Worm (Caenorhabditis elegans) whole organism, young adult: Measurements from ENCODE around the gene F44F4.9.

Source experiments
- D2030.7 ChIP-seq: fragments of 200-800 bp; sonication (Bioruptor generic); IDR thresholded peaks from 2 replicates; pipeline ENCODE4 v1.3.6; 2022; ENCODE audit warnings: missing genetic modification reagents, missing genetic modification characterization, missing compliant biosample characterization
- F49E8.2 ChIP-seq: sonication (generic microtip); optimal IDR thresholded peaks from 3 replicates; lab custom pipeline; 2017; ENCODE audit warnings: missing genetic modification characterization, mild to moderate bottlenecking, missing compliant biosample characterization, antibody characterized with exemption, moderate library complexity; ENCODE audit not compliant: insufficient read depth
- F52B5.7 ChIP-seq: sonication (generic microtip); optimal IDR thresholded peaks from 2 replicates; lab custom pipeline; 2016; ENCODE audit warnings: mild to moderate bottlenecking, missing genetic modification characterization, missing compliant biosample characterization
- F57A8.1 ChIP-seq: fragments of 200-800 bp; sonication (Bioruptor generic); optimal IDR thresholded peaks from 2 replicates; lab custom pipeline; 2018; ENCODE audit warnings: mild to moderate bottlenecking, missing genetic modification characterization, moderate library complexity, missing compliant biosample characterization
- K11D2.4 ChIP-seq: fragments of 200-800 bp; sonication (Bioruptor generic); IDR thresholded peaks from 2 replicates; pipeline ENCODE4 v1.3.6; 2022; ENCODE audit warnings: missing genetic modification reagents, missing genetic modification characterization, missing compliant biosample characterization
- T26A5.8 ChIP-seq: sonication (generic microtip); optimal IDR thresholded peaks from 2 replicates; lab custom pipeline; 2016; ENCODE audit warnings: missing genetic modification characterization, missing compliant biosample characterization
- cebp-2 ChIP-seq: fragments of 200-800 bp; sonication (Bioruptor generic); IDR thresholded peaks from 2 replicates; pipeline ENCODE4 v1.3.6; 2022; ENCODE audit warnings: missing genetic modification characterization, missing compliant biosample characterization
- ceh-27 ChIP-seq: fragments of 200-800 bp; sonication (Bioruptor generic); optimal IDR thresholded peaks from 2 replicates; lab custom pipeline; 2018; ENCODE audit warnings: mild to moderate bottlenecking, missing genetic modification characterization, moderate library complexity, missing compliant biosample characterization
- ceh-40 ChIP-seq: fragments of 200-800 bp; sonication (Bioruptor generic); IDR thresholded peaks from 2 replicates; pipeline ENCODE4 v1.3.6; 2022; ENCODE audit warnings: missing genetic modification characterization, missing compliant biosample characterization
- ceh-91 ChIP-seq: fragments of 200-800 bp; sonication (Bioruptor generic); IDR thresholded peaks from 2 replicates; pipeline ENCODE4 v1.3.6; 2022; ENCODE audit warnings: missing genetic modification reagents, missing genetic modification characterization, missing compliant biosample characterization
- chd-7 ChIP-seq: sonication (generic microtip); optimal IDR thresholded peaks from 2 replicates; lab custom pipeline; 2016; ENCODE audit warnings: mild to moderate bottlenecking, missing genetic modification characterization, moderate library complexity, missing compliant biosample characterization
- dpl-1 ChIP-seq: fragments of 150-350 bp; optimal IDR thresholded peaks from 2 replicates; lab custom pipeline; 2014; ENCODE audit warnings: missing biosample characterization, missing genetic modification reagents, missing genetic modification characterization
- efl-1 ChIP-seq: fragments of 150-350 bp; optimal IDR thresholded peaks from 2 replicates; lab custom pipeline; 2014; ENCODE audit warnings: missing biosample characterization, missing genetic modification reagents, missing genetic modification characterization
- egl-18 ChIP-seq: fragments of 200-800 bp; sonication (Bioruptor generic); IDR thresholded peaks from 2 replicates; pipeline ENCODE4 v1.3.6; 2022; ENCODE audit warnings: missing genetic modification reagents, missing genetic modification characterization, missing compliant biosample characterization
- egrh-3 ChIP-seq: fragments of 200-800 bp; sonication (Bioruptor generic); IDR thresholded peaks from 2 replicates; pipeline ENCODE4 v1.3.6; 2022; ENCODE audit warnings: missing genetic modification reagents, missing genetic modification characterization, missing compliant biosample characterization
- gei-17 ChIP-seq: fragments of 200-800 bp; sonication (Bioruptor generic); optimal IDR thresholded peaks from 2 replicates; lab custom pipeline; 2018; ENCODE audit warnings: mild to moderate bottlenecking, missing genetic modification characterization, missing compliant biosample characterization
- him-1 ChIP-seq: sonication (generic microtip); optimal IDR thresholded peaks from 2 replicates; lab custom pipeline; 2016; ENCODE audit warnings: missing genotype, missing genetic modification reagents, missing genetic modification characterization, missing compliant biosample characterization
- hlh-12 ChIP-seq: sonication (generic microtip); optimal IDR thresholded peaks from 2 replicates; lab custom pipeline; 2016; ENCODE audit warnings: missing genetic modification characterization, missing compliant biosample characterization
- hsf-1 ChIP-seq: fragments of 200-800 bp; sonication (Bioruptor generic); IDR thresholded peaks from 2 replicates; pipeline ENCODE4 v1.3.6; 2022; ENCODE audit warnings: missing genetic modification reagents, missing genetic modification characterization, missing compliant biosample characterization
- let-607 ChIP-seq, 2 experiments: fragments of 200-800 bp in 1 of 2; sonication (Bioruptor generic) in 1 of 2; sonication (generic microtip) in 1 of 2; optimal IDR thresholded peaks; 2 replicates each; lab custom pipeline; 2016 to 2018; ENCODE audit warnings: mild to moderate bottlenecking in 2 of 2, missing compliant biosample characterization in 2 of 2, missing genetic modification characterization in 2 of 2, moderate library complexity in 2 of 2, missing genotype in 1 of 2
- lin-54 ChIP-seq: fragments of 200-800 bp; sonication (Bioruptor generic); optimal IDR thresholded peaks from 2 replicates; lab custom pipeline; 2018; ENCODE audit warnings: mild to moderate bottlenecking, missing genetic modification characterization, missing compliant biosample characterization
- lir-1 ChIP-seq: fragments of 200-800 bp; sonication (Bioruptor generic); conservative IDR thresholded peaks from 2 replicates; pipeline ENCODE4 v1.3.6; 2022; ENCODE audit warnings: missing genetic modification reagents, missing genetic modification characterization, missing compliant biosample characterization
- madf-6 ChIP-seq: fragments of 200-800 bp; sonication (Bioruptor generic); IDR thresholded peaks from 2 replicates; pipeline ENCODE4 v1.3.6; 2022; ENCODE audit warnings: missing genetic modification reagents, missing genetic modification characterization, missing compliant biosample characterization
- madf-8 ChIP-seq: fragments of 200-800 bp; sonication (Bioruptor generic); conservative IDR thresholded peaks from 2 replicates; pipeline ENCODE4 v1.3.6; 2022; ENCODE audit warnings: missing genetic modification reagents, missing genetic modification characterization, missing compliant biosample characterization
- mcd-1 ChIP-seq: fragments of 200-800 bp; sonication (Bioruptor generic); IDR thresholded peaks from 2 replicates; pipeline ENCODE4 v1.3.6; 2022; ENCODE audit warnings: missing genetic modification reagents, missing genetic modification characterization, missing compliant biosample characterization
- mel-28 ChIP-seq: sonication (generic microtip); optimal IDR thresholded peaks from 2 replicates; lab custom pipeline; 2016; ENCODE audit warnings: borderline replicate concordance, mild to moderate bottlenecking, missing genetic modification characterization, missing compliant biosample characterization
- mes-4 ChIP-seq: sonication (generic microtip); optimal IDR thresholded peaks from 2 replicates; lab custom pipeline; 2016; ENCODE audit warnings: missing genotype, missing genetic modification characterization, missing compliant biosample characterization
- nfya-1 ChIP-seq: sonication (generic microtip); optimal IDR thresholded peaks from 2 replicates; lab custom pipeline; 2017; ENCODE audit warnings: antibody characterized with exemption, missing compliant biosample characterization, missing genetic modification characterization, borderline replicate concordance; ENCODE audit not compliant: insufficient read depth
- pha-4 ChIP-seq: fragments of 150-350 bp; sonication (generic microtip); optimal IDR thresholded peaks from 2 replicates; lab custom pipeline; 2014; ENCODE audit warnings: missing biosample characterization, missing genetic modification reagents, missing genetic modification characterization
- repo-1 ChIP-seq: sonication (generic microtip); optimal IDR thresholded peaks from 2 replicates; lab custom pipeline; 2017; ENCODE audit warnings: mild to moderate bottlenecking, missing genetic modification characterization, missing compliant biosample characterization
- rpc-1 ChIP-seq, 2 experiments: fragments of 150-350 bp in 1 of 2; sonication (generic microtip) in 1 of 2; optimal IDR thresholded peaks; 2 replicates each; lab custom pipeline; 2014 to 2018; ENCODE audit warnings: missing biosample characterization in 1 of 2, missing genetic modification characterization in 1 of 2, missing genetic modification reagents in 1 of 2, missing genotype in 1 of 2
- sdz-38 ChIP-seq: sonication (generic microtip); optimal IDR thresholded peaks from 2 replicates; lab custom pipeline; 2016; ENCODE audit warnings: missing genotype, missing genetic modification characterization, missing compliant biosample characterization
- snpc-1.1 ChIP-seq: sonication (generic microtip); optimal IDR thresholded peaks from 2 replicates; lab custom pipeline; 2017; ENCODE audit warnings: missing genetic modification characterization, mild to moderate bottlenecking, missing compliant biosample characterization, antibody characterized with exemption, moderate library complexity, missing genotype, missing genetic modification reagents; ENCODE audit not compliant: insufficient read depth
- snpc-4 ChIP-seq, 5 experiments: fragments of 150-350 bp in 1 of 5; sonication (generic microtip) in 4 of 5; optimal IDR thresholded peaks; 2 replicates each; lab custom pipeline; 2014 to 2018; ENCODE audit warnings: missing genetic modification characterization in 5 of 5, missing biosample characterization in 3 of 5, antibody characterized with exemption in 2 of 5, mild to moderate bottlenecking in 2 of 5, missing compliant biosample characterization in 2 of 5, missing genotype in 2 of 5, moderate library complexity in 2 of 5, missing genetic modification reagents in 1 of 5
- sptf-2 ChIP-seq: fragments of 200-800 bp; sonication (Bioruptor generic); optimal IDR thresholded peaks from 2 replicates; lab custom pipeline; 2018; ENCODE audit warnings: mild to moderate bottlenecking, missing genetic modification characterization, missing compliant biosample characterization
- tbp1 ChIP-seq: fragments of 200-800 bp; sonication (Bioruptor generic); optimal IDR thresholded peaks from 2 replicates; lab custom pipeline; 2018; ENCODE audit warnings: mild to moderate bottlenecking, missing genetic modification characterization, missing compliant biosample characterization
- tbx-9 ChIP-seq: sonication (generic microtip); optimal IDR thresholded peaks from 2 replicates; lab custom pipeline; 2016; ENCODE audit warnings: borderline replicate concordance, missing genetic modification characterization, inconsistent platforms, missing compliant biosample characterization
- unc-62 ChIP-seq: fragments of 150-350 bp; optimal IDR thresholded peaks from 2 replicates; lab custom pipeline; 2014; ENCODE audit warnings: missing biosample characterization, missing genetic modification reagents, missing genetic modification characterization
- zim-3 ChIP-seq: sonication (generic microtip); optimal IDR thresholded peaks from 2 replicates; lab custom pipeline; 2017; ENCODE audit warnings: mild to moderate bottlenecking, missing genetic modification characterization, moderate library complexity, missing compliant biosample characterization
- ztf-25 ChIP-seq: fragments of 200-800 bp; sonication (Bioruptor generic); IDR thresholded peaks from 2 replicates; pipeline ENCODE4 v1.3.6; 2022; ENCODE audit warnings: missing genetic modification reagents, missing genetic modification characterization, missing compliant biosample characterization
- ztf-28 ChIP-seq: fragments of 200-800 bp; sonication (Bioruptor generic); IDR thresholded peaks from 2 replicates; pipeline ENCODE4 v1.3.6; 2022; ENCODE audit warnings: missing genetic modification reagents, missing genetic modification characterization, missing compliant biosample characterization

F44F4.9 gene

ce11 chrII:10884396-10884795 lies 31.2 kb downstream of the F44F4.9 start, which contains the start of gene egg-3 (continued):
- TF ChIP-seq ztf-28 (no peak), mcd-1 (GFP tag; lab: Robert Waterston, UW) (no peak), hsf-1 (GFP tag; lab: Robert Waterston, UW) (no peak), madf-6 (GFP tag; lab: Robert Waterston, UW) (peak; percentile 98), tbp1 (GFP tag; lab: Kevin White, UChicago) (peak; percentile 22), F49E8.2 (peak; percentile 53), ztf-25 (GFP tag; lab: Robert Waterston, UW) (no peak), dpl-1 (GFP tag; lab: Kevin White, UChicago) (peak; percentile 83), lin-54 (GFP tag; lab: Kevin White, UChicago) (peak; percentile 73), gei-17 (GFP tag; lab: Kevin White, UChicago) (no peak), mes-4 (tag; lab: Kevin White, UChicago) (no peak), ceh-91 (GFP tag; lab: Robert Waterston, UW) (peak; percentile 74), madf-8 (GFP tag; lab: Robert Waterston, UW) (peak; percentile 95), nfya-1 (tag; lab: Kevin White, UChicago) (no peak), cebp-2 (GFP tag; lab: Robert Waterston, UW) (no peak), D2030.7 (GFP tag; lab: Robert Waterston, UW) (peak; percentile 82; the same call in 1 of the 2 replicates), efl-1 (GFP tag; lab: Kevin White, UChicago) (peak; percentile 93), ceh-27 (GFP tag; lab: Kevin White, UChicago) (no peak)

DNA sequence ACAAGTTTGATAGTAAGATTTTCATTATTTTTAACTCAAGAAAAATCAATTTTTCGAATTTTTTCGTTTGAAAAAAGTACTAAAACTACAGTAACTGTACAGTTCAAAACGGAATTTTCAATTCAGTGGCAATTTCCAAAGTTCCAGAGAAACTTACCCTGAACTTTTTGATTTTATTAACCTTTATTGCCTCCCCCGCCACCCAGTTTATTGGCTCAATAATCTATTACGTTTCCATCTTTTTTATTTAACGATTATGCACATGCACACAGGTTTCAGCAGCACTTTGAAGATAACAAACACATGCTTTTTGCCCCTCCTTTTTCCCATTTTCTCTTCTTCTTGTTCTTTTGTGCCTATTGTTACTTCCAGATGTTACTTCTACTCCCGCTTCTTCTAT lies 35.0 kb downstream of the F44F4.9 start, which contains the start of gene lurp-1:
Gene lurp-1, plus strand, starts transcription at position 301 of the 400 bp plus-strand sequence.
- no peak for TF ChIP-seq egl-18 (GFP tag; lab: Robert Waterston, UW)
- TF ChIP-seq chd-7 = no peak

DNA sequence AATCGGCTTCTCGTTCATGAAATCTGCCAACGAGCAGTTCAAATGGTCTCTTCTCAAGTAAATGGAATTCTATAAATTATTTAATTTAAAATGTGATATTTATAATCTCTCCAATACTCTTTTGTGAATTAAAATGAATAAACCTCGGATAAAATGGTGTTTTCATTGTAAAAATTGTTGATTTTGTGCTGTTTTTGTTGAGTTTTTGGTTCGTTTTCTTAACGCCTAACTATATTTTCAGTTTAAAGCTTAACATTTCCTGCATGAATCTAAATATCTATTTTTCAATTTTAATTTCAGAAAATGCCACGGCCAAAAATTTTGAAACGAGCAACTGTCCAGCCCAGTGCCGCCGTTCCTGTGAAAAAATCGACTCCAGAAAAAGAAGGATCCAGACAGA lies 42.0 kb downstream of the F44F4.9 start, which contains the start of gene orc-2:
Gene orc-2, plus strand, starts transcription at position 301 of the 400 bp plus-strand sequence.
- TF ChIP-seq sptf-2 (GFP tag; lab: Kevin White, UChicago) = no peak
- no peak for TF ChIP-seq hlh-12
- TF ChIP-seq F57A8.1 (GFP tag; lab: Kevin White, UChicago) = no peak
- TF ChIP-seq unc-62 (GFP tag; lab: Kevin White, UChicago) = no peak
- TF ChIP-seq egrh-3 (GFP tag; lab: Robert Waterston, UW) = no peak
- TF ChIP-seq hsf-1 (GFP tag; lab: Robert Waterston, UW) = no peak
- no peak for TF ChIP-seq ceh-40 (GFP tag; lab: Robert Waterston, UW)
- no peak for TF ChIP-seq snpc-1.1
- TF ChIP-seq, all 124 proteins: peak for 0

DNA sequence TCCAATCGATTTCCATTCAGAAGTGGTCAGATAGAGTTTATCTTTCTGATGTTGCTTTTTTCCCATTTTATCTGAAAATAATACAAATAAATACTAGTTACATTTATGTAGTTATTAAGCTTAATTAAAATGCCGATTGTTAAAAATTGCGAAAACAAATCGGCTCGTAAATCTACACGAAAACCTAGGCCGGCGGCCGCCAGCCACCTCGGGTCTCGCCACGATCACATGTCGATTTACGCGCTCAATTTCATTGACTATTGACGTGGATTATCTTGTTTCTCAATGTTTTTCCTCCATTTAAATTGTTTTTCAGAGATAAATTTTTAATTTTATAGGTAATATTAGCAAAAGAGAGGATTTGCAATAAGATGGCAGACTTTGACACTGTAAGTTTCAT lies 43.1 kb downstream of the F44F4.9 start, which contains the start of the genes cyn-4 and copz-1:
Gene cyn-4, minus strand, starts transcription at position 71 of the 400 bp plus-strand sequence.
Gene copz-1, plus strand, starts transcription at position 339 of the 400 bp plus-strand sequence.
- TF ChIP-seq him-1 (tag; lab: Kevin White, UChicago) = peak; percentile 33
- no peak for TF ChIP-seq K11D2.4 (GFP tag; lab: Robert Waterston, UW)
- no peak for TF ChIP-seq F52B5.7 (tag; lab: Kevin White, UChicago)
- peak; percentile 5 for TF ChIP-seq pha-4 (tag; lab: Kevin White, UChicago)
- no peak for TF ChIP-seq tbx-9
- TF ChIP-seq madf-6 (GFP tag; lab: Robert Waterston, UW) = peak; percentile 75; the same call in 1 of the 2 replicates
- peak in 1 of 2 experiments; percentile 72 for TF ChIP-seq let-607 (tag; optimal IDR thresholded peaks at IDR 0.05; lab: Kevin White, UChicago)
- TF ChIP-seq tbp1 (GFP tag; lab: Kevin White, UChicago) = peak; percentile 37
- no peak for TF ChIP-seq ztf-25 (GFP tag; lab: Robert Waterston, UW)
- no peak for TF ChIP-seq lir-1
- no peak for TF ChIP-seq repo-1 (tag; lab: Kevin White, UChicago)
- no peak for TF ChIP-seq T26A5.8
- no peak for TF ChIP-seq rpc-1 (optimal IDR thresholded peaks at IDR 0.05; lab: Kevin White, UChicago)
- TF ChIP-seq rpc-1 (tag; optimal IDR thresholded peaks at IDR 0.05; lab: Kevin White, UChicago) = no peak
- TF ChIP-seq zim-3 (tag; lab: Kevin White, UChicago) = no peak
- TF ChIP-seq mel-28 (tag; lab: Kevin White, UChicago) = no peak
- no peak for TF ChIP-seq F49E8.2
- TF ChIP-seq nfya-1 (tag; lab: Kevin White, UChicago) = no peak
- TF ChIP-seq sptf-2 (GFP tag; lab: Kevin White, UChicago) = no peak
- no peak for TF ChIP-seq sdz-38 (tag; lab: Kevin White, UChicago)
- peak; percentile 13 for TF ChIP-seq snpc-4 (GFP tag; optimal IDR thresholded peaks at IDR 0.05; lab: Kevin White, UChicago)
- TF ChIP-seq snpc-4 (tag; optimal IDR thresholded peaks at IDR 0.05; lab: Kevin White, UChicago) = peak in 3 of 4 experiments; percentile 24 to 51 (median 47)
- TF ChIP-seq mcd-1 (GFP tag; lab: Robert Waterston, UW) = peak; percentile 67
